Worm (Caenorhabditis elegans): Measurements from ENCODE around the gene K10H10.4.

The K10H10.4 gene

DNA sequence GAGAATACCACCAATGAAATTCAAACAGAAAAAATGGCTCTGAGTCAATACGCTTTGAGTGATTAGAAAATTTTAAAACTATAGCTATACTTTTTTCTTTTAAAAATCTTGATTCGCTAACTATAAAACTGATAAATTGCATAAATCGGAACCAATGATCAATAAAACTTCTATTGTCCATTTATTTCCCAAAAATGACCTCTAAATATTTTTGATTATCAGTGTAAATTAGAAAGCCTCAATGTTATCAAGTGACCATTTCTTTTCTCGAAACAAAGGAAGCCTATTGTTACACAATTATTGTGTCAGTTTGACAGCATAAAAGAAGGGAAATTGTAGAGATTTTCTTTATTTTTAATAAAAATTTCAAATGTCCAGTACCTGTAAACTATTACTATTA lies at the start of gene K10H10.4:
TSS of gene K10H10.4 (plus strand) at position 301 of the 400 bp plus-strand sequence.
- no peak for TF ChIP-seq B0310.2 (tag; optimal IDR thresholded peaks at IDR 0.05)

DNA sequence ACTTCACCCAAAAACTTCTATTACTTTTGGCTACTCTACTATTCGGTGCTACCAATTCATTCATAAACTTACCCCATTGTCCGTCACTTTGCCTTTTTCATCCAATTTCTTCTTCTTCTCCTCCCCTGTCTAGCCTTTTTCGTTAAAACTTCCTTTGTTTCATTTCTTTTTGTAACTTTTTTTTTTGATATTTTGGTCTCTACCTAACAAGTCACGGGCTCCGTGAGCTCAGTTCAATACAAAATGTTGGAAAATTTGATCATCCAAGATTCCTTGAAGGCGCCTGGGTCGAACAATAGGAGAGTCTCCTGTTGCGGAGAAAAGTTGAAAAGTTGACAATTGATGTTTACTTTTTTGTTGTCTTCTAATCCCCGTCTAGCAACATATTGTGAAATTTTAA lies 48.3 kb upstream of the K10H10.4 start:
- TF ChIP-seq ceh-36 (tag; optimal IDR thresholded peaks at IDR 0.05) (no peak), sea-1 (GFP tag; conservative IDR thresholded peaks at IDR 0.05) (no peak), flt-1 (GFP tag; IDR thresholded peaks at IDR 0.05) (no peak), B0310.2 (tag; optimal IDR thresholded peaks at IDR 0.05) (no peak), ama-1 (optimal IDR thresholded peaks at IDR 0.05) (no peak), tbx-11 (GFP tag; IDR thresholded peaks at IDR 0.05) (no peak)

DNA sequence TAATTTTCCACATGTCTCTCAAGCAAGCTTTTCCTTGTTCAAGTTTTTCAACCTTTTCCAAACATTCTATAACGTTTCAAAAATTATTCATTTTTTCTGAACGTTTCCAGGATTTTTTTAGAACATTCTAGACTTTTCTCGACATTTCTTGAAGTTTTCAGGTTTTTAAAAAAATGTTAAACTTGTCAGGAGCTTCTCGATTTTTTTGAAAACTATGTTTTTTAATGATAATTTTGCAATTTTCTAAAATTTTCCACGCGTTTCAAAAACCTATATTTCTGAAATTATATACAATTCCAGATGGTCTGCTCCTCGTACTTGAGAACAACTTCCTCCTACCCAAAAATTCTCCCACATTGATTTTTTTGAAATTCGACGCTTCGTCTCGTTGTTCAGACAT lies 44.9 kb upstream of the K10H10.4 start, which contains the start of gene dmsr-6:
TSS of gene dmsr-6 (plus strand) at position 301 of the 400 bp plus-strand sequence.
- no peak for TF ChIP-seq hmg-4 (GFP tag; optimal IDR thresholded peaks at IDR 0.05)

DNA sequence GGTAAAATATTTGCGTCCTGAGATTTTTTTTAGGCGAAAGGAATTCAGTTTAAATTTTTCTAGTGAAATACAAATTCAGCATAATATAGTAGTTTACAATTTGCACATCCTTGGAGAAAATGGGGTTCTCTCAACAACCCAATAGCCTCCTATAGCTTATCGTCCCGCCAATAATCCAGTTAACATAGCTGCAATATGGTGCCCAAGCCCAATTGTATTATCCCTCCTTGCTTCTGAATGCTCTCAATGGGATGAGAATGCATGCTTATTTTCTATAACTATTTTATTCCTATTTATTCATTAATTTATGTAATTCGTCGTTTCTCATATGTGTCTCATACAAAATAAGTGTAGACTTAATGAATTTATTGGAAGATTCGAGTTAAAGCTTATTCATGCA lies 30.2 kb upstream of the K10H10.4 start:
- TF ChIP-seq sea-1 (GFP tag; conservative IDR thresholded peaks at IDR 0.05) = no peak
- no peak for TF ChIP-seq ceh-13 (GFP tag; optimal IDR thresholded peaks at IDR 0.05)
- no peak for TF ChIP-seq aly-1 (tag; optimal IDR thresholded peaks at IDR 0.05)
- TF ChIP-seq tra-4 (tag; optimal IDR thresholded peaks at IDR 0.05) = no peak

DNA sequence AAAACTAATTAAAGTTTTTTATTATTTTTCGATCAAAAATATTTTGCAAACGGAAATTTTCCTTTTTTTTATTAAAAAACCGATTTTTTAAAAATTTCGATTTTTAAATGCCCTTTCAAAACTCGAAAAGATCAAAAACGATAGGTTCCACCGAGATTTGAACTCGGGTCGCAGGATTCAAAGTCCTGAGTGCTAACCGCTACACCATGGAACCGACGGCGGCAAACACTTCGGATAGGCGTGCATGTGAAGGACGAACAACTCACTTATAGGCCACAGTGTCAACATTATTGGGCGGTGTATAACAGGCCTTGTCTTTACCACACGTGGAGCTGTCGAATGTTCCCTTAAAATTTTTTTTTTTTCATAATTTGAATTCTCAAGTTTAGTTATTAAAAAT lies 25.5 kb upstream of the K10H10.4 start:
- 0 out of 2 replicates have a peak, but pooled peaks have one; percentile 60 for TF ChIP-seq sea-1 (GFP tag; conservative IDR thresholded peaks at IDR 0.05)
- peak; percentile 73 for TF ChIP-seq pes-1 (GFP tag; IDR thresholded peaks at IDR 0.05)
- TF ChIP-seq hmbx-1 (tag; optimal IDR thresholded peaks at IDR 0.05) = no peak
- TF ChIP-seq tra-4 (tag; optimal IDR thresholded peaks at IDR 0.05) = no peak
- peak; percentile 70 for TF ChIP-seq flt-1 (GFP tag; IDR thresholded peaks at IDR 0.05)
- no peak for TF ChIP-seq F13C5.2 (tag; optimal IDR thresholded peaks at IDR 0.05)
- TF ChIP-seq hmg-4 (GFP tag; optimal IDR thresholded peaks at IDR 0.05) = peak; percentile 0
- no peak for TF ChIP-seq ceh-13 (GFP tag; optimal IDR thresholded peaks at IDR 0.05)
- peak; percentile 56 for TF ChIP-seq scrt-1 (GFP tag; IDR thresholded peaks at IDR 0.05)
- TF ChIP-seq tbx-37 (GFP tag; conservative IDR thresholded peaks at IDR 0.05) = 0 out of 2 replicates have a peak, but pooled peaks have one; percentile 25
- peak; percentile 25 for TF ChIP-seq ceh-36 (tag; optimal IDR thresholded peaks at IDR 0.05)

DNA sequence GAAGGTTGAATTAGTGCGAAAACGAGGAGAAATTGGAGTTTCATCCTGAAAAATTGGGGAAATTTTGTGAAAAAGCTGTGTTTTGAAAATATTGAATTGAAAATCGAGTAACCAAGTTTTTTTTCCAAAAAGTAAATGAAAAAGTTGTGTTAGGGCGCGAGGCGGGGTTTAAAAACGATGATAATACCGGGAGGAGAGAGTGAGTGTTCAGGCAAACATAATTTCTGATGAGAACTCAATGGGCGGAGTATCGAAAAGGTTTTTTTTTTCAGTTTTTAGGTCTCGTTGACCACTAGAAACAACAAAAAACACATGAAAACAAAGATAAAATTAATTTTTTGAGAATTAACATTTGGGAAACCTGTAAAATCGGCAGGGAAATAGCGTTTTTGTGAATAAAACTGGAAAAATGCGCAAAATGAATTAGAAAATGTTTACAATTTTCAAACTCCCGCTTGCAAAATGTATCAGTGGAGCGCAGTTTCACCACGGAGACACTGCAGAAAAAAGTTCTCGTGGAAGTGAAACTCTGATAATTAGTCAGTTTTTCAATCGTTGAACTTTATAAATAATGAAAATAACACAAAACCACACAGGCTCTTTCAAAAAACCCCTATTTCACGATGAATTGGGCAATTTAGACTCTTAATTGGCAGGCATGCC lies 20.5 kb upstream of the K10H10.4 start, which contains the start of gene C13B4.1:
TSS of gene C13B4.1 (minus strand) at position 51 of the 663 bp plus-strand sequence.
- TF ChIP-seq F13C5.2 (tag; optimal IDR thresholded peaks at IDR 0.05) = no peak
- TF ChIP-seq B0310.2 (tag; optimal IDR thresholded peaks at IDR 0.05) = no peak
- no peak for TF ChIP-seq aly-1 (tag; optimal IDR thresholded peaks at IDR 0.05)
- TF ChIP-seq hmg-4 (GFP tag; optimal IDR thresholded peaks at IDR 0.05) = no peak
- TF ChIP-seq flt-1 (GFP tag; IDR thresholded peaks at IDR 0.05) = no peak
- TF ChIP-seq pes-1 (GFP tag; IDR thresholded peaks at IDR 0.05) = no peak
- no peak for TF ChIP-seq tra-4 (tag; optimal IDR thresholded peaks at IDR 0.05)
- no peak for TF ChIP-seq scrt-1 (GFP tag; IDR thresholded peaks at IDR 0.05)
- no peak for TF ChIP-seq ama-1 (optimal IDR thresholded peaks at IDR 0.05)
- TF ChIP-seq hnd-1 (tag; optimal IDR thresholded peaks at IDR 0.05) = no peak

DNA sequence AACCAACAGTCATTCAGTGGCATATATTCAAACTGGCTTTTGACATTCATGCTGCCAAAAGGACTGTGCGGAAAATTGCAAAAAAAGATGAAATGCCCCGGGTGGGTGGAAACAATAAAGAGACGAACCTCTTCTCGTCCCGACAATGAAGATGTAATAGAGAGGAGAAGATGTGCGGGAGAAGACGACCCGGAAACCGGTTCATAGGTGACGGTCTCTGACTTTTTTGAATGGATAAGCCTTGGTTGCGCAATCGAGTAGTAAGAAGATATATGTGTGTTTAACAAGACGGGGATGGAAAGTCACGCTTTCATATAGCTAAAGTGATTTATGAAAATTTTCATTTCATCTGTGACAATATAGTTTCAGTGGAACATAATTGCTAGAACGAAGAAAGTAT lies 19.4 kb upstream of the K10H10.4 start:
- TF ChIP-seq ceh-36 (tag; optimal IDR thresholded peaks at IDR 0.05) = no peak

DNA sequence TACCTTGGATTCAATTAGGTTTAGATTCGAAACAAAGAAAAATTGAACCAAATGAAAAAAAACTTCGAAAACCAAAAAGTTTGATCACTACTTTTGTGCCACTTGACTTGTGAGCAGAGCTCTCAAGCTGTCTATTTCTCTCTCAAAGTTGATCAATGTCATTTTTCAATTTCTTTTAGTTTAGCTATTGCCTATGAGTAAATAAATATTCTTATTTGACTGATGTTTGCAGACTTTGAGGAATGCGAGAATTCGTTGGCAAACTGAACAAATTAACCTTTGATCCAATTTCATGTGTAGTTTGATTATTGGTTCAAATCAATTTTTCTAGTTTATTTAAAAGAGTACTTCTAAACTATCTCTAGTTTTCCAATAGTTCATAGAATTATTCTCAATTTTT lies 16.4 kb upstream of the K10H10.4 start:
- TF ChIP-seq scrt-1 (GFP tag; IDR thresholded peaks at IDR 0.05) (no peak), hmg-4 (GFP tag; optimal IDR thresholded peaks at IDR 0.05) (no peak), B0310.2 (tag; optimal IDR thresholded peaks at IDR 0.05) (no peak), tra-4 (tag; optimal IDR thresholded peaks at IDR 0.05) (no peak), F13C5.2 (tag; optimal IDR thresholded peaks at IDR 0.05) (no peak), tbx-37 (GFP tag; conservative IDR thresholded peaks at IDR 0.05) (no peak), flt-1 (GFP tag; IDR thresholded peaks at IDR 0.05) (no peak), ama-1 (optimal IDR thresholded peaks at IDR 0.05) (no peak), sea-1 (GFP tag; conservative IDR thresholded peaks at IDR 0.05) (no peak), hnd-1 (tag; optimal IDR thresholded peaks at IDR 0.05) (no peak), ceh-36 (tag; optimal IDR thresholded peaks at IDR 0.05) (no peak), pes-1 (GFP tag; IDR thresholded peaks at IDR 0.05) (no peak), tbx-11 (GFP tag; IDR thresholded peaks at IDR 0.05) (no peak), ceh-13 (GFP tag; optimal IDR thresholded peaks at IDR 0.05) (no peak), aly-1 (tag; optimal IDR thresholded peaks at IDR 0.05) (no peak), ets-7 (tag; optimal IDR thresholded peaks at IDR 0.05) (no peak), hmbx-1 (tag; optimal IDR thresholded peaks at IDR 0.05) (no peak)

DNA sequence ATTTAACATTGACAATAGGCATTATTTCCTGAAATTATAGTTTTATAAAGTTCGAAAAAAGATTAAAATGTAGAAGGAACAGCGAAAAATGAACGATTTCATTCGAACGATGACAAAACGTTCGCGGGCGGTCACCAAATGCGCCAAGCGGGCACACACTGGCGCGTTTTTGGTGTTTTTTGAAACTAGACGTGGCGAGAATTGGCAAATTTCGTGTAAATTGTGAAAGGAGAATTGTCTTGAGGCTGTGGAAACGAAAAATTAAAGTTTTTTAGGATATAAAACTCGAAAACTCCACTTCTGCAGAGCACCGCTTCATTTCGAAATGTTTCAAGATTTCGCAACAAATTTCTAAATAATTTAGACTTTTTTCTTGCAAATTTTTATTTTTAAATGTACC lies 11.6 kb upstream of the K10H10.4 start, which contains the start of gene usp-14:
TSS of gene usp-14 (minus strand) at position 28 of the 400 bp plus-strand sequence.
- TF ChIP-seq aly-1 (tag; optimal IDR thresholded peaks at IDR 0.05) = no peak
- no peak for TF ChIP-seq hmg-4 (GFP tag; optimal IDR thresholded peaks at IDR 0.05)
- no peak for TF ChIP-seq hnd-1 (tag; optimal IDR thresholded peaks at IDR 0.05)
- TF ChIP-seq flt-1 (GFP tag; IDR thresholded peaks at IDR 0.05) = no peak
- TF ChIP-seq ceh-13 (GFP tag; optimal IDR thresholded peaks at IDR 0.05) = no peak

Measured in whole organism, early embryonic.